Fruit fly (Drosophila melanogaster): Measurements from ENCODE around the gene crp.

crp gene

dm6 chr2L:16269232-16270134, 18.0 kb downstream of the crp start (continued):
- TF ChIP-seq tap (tag; optimal IDR thresholded peaks at IDR 0.05) (peak; percentile 82), al (GFP tag; IDR thresholded peaks at IDR 0.05) (no peak), Opbp (GFP tag; IDR thresholded peaks at IDR 0.05; ENCODE audit: partially characterized antibody) (no peak), ap (GFP tag; IDR thresholded peaks at IDR 0.05) (no peak), chn (GFP tag; optimal IDR thresholded peaks at IDR 0.05) (peak; percentile 28), CG12236 (GFP tag; optimal IDR thresholded peaks at IDR 0.05) (no peak), CG11504 (tag; optimal IDR thresholded peaks at IDR 0.05) (peak; percentile 100), Hr3 (GFP tag; optimal IDR thresholded peaks at IDR 0.05) (no peak), TFAM (GFP tag; optimal IDR thresholded peaks at IDR 0.05) (peak; percentile 38), corto (GFP tag; optimal IDR thresholded peaks at IDR 0.05) (peak; percentile 49), Hmr (GFP tag; optimal IDR thresholded peaks at IDR 0.05) (peak; percentile 92), CG8359 (GFP tag; optimal IDR thresholded peaks at IDR 0.05; ENCODE audit: borderline replicate concordance) (peak; percentile 47), sna (GFP tag; IDR thresholded peaks at IDR 0.05; ENCODE audit: partially characterized antibody) (no peak), CG12769 (tag; optimal IDR thresholded peaks at IDR 0.05) (peak; percentile 98), twi (tag; optimal IDR thresholded peaks at IDR 0.05) (peak; percentile 60), CG43689 (GFP tag; IDR thresholded peaks at IDR 0.05) (no peak), Abd-B (GFP tag; optimal IDR thresholded peaks at IDR 0.05) (no peak), CG6689 (GFP tag; IDR thresholded peaks at IDR 0.05) (no peak), CG17829 (tag; optimal IDR thresholded peaks at IDR 0.05) (peak; percentile 24), otp (GFP tag; IDR thresholded peaks at IDR 0.05) (no peak), tna (GFP tag; IDR thresholded peaks at IDR 0.05; ENCODE audit: partially characterized antibody) (no peak), CG1233 (GFP tag; optimal IDR thresholded peaks at IDR 0.05) (peak; percentile 85), bbx (GFP tag; IDR thresholded peaks at IDR 0.05; ENCODE audit: partially characterized antibody) (no peak), CG11085 (GFP tag; IDR thresholded peaks at IDR 0.05) (no peak), pfk (GFP tag; optimal IDR thresholded peaks at IDR 0.05) (peak; percentile 100), CG14667 (GFP tag; IDR thresholded peaks at IDR 0.05) (no peak), CG9727 (GFP tag; optimal IDR thresholded peaks at IDR 0.05) (peak; percentile 72), CG18619 (GFP tag; optimal IDR thresholded peaks at IDR 0.05) (peak; percentile 39), psq (GFP tag; optimal IDR thresholded peaks at IDR 0.05) (peak; percentile 16), Eip74EF (GFP tag; optimal IDR thresholded peaks at IDR 0.05) (peak in 1 of 2 experiments; percentile 79), H15 (GFP tag; IDR thresholded peaks at IDR 0.05) (no peak), fd102C (GFP tag; optimal IDR thresholded peaks at IDR 0.05) (no peak), CG18476 (GFP tag; optimal IDR thresholded peaks at IDR 0.05) (no peak), CG4730 (GFP tag; IDR thresholded peaks at IDR 0.05) (no peak), B-H1 (GFP tag; IDR thresholded peaks at IDR 0.05) (no peak), CG7372 (GFP tag; IDR thresholded peaks at IDR 0.05) (no peak), CG4854 (GFP tag; optimal IDR thresholded peaks at IDR 0.05) (no peak), CkIIα-i1 (GFP tag; IDR thresholded peaks at IDR 0.05) (no peak), CG1647 (GFP tag; optimal IDR thresholded peaks at IDR 0.05) (no peak), CG14441 (GFP tag; IDR thresholded peaks at IDR 0.05) (no peak), CG2889 (GFP tag; IDR thresholded peaks at IDR 0.05) (no peak), CG16813 (GFP tag; IDR thresholded peaks at IDR 0.05; ENCODE audit: partially characterized antibody) (no peak)

Data from whole organism, embryonic.